Fruit fly (Drosophila melanogaster) whole organism, embryonic: Measurements from ENCODE around the gene Obp93a.

Experiments
- Abd-B ChIP-seq: fragments of 200-800 bp; sonication (Bioruptor generic); optimal IDR thresholded peaks from 2 replicates; lab custom pipeline; 2018; ENCODE audit warnings: missing biosample characterization, mild to moderate bottlenecking, missing genetic modification characterization, moderate library complexity
- Atf-2 ChIP-seq: fragments of 200-800 bp; sonication (Bioruptor generic); optimal IDR thresholded peaks from 2 replicates; lab custom pipeline; 2016; ENCODE audit warnings: missing biosample characterization, missing genetic modification characterization
- Atf6 ChIP-seq: fragments of 200-800 bp; sonication (Bioruptor generic); IDR thresholded peaks from 2 replicates; pipeline ENCODE4 v1.3.6; 2022; ENCODE audit warnings: missing biosample characterization, missing genetic modification characterization
- BEAF-32 ChIP-seq: fragments of 200-800 bp; sonication (Bioruptor generic); optimal IDR thresholded peaks from 3 replicates; lab custom pipeline; 2017; ENCODE audit warnings: missing biosample characterization, missing genetic modification characterization, mild to moderate bottlenecking, moderate library complexity, missing genetic modification reagents
- C15 ChIP-seq: fragments of 200-800 bp; sonication (Bioruptor generic); IDR thresholded peaks from 3 replicates; pipeline ENCODE4 v1.3.6; 2022; ENCODE audit warnings: missing biosample characterization, missing genetic modification characterization
- CG10979 ChIP-seq: fragments of 200-800 bp; sonication (Bioruptor generic); optimal IDR thresholded peaks from 2 replicates; lab custom pipeline; 2018; ENCODE audit warnings: missing biosample characterization, mild to moderate bottlenecking, missing genetic modification characterization, moderate library complexity
- CG11398 ChIP-seq: fragments of 200-800 bp; sonication (Bioruptor generic); optimal IDR thresholded peaks from 2 replicates; lab custom pipeline; 2016; ENCODE audit warnings: missing biosample characterization, missing genetic modification characterization
- CG14014 ChIP-seq: fragments of 200-800 bp; sonication (Bioruptor generic); IDR thresholded peaks from 2 replicates; pipeline ENCODE4 v1.3.6; 2022; ENCODE audit warnings: missing biosample characterization, missing genetic modification characterization
- CG15479 ChIP-seq: fragments of 200-800 bp; sonication (Bioruptor generic); optimal IDR thresholded peaks from 3 replicates; lab custom pipeline; 2019; ENCODE audit warnings: missing biosample characterization, mild to moderate bottlenecking, missing genetic modification characterization, moderate library complexity
- CG1647 ChIP-seq: fragments of 200-800 bp; sonication (Bioruptor generic); optimal IDR thresholded peaks from 3 replicates; lab custom pipeline; 2016; ENCODE audit warnings: missing biosample characterization, missing genetic modification characterization
- CG2712 ChIP-seq: fragments of 200-800 bp; optimal IDR thresholded peaks from 3 replicates; lab custom pipeline; 2019; ENCODE audit warnings: missing biosample characterization, mild to moderate bottlenecking, missing genetic modification characterization, moderate library complexity
- CG34422 ChIP-seq: fragments of 200-800 bp; sonication (Bioruptor generic); IDR thresholded peaks from 3 replicates; pipeline ENCODE4 v1.3.6; 2022; ENCODE audit warnings: missing biosample characterization, missing genetic modification characterization
- CG5245 ChIP-seq: fragments of 200-800 bp; sonication (Bioruptor generic); optimal IDR thresholded peaks from 3 replicates; lab custom pipeline; 2016; ENCODE audit warnings: missing biosample characterization, missing genetic modification characterization
- CG6175 ChIP-seq: fragments of 200-800 bp; sonication (Bioruptor generic); IDR thresholded peaks from 3 replicates; pipeline ENCODE4 v1.3.6; 2022; ENCODE audit warnings: missing biosample characterization, missing genetic modification characterization
- CG6791 ChIP-seq: fragments of 200-800 bp; sonication (Bioruptor generic); IDR thresholded peaks from 3 replicates; pipeline ENCODE4 v1.3.6; 2022; ENCODE audit warnings: missing biosample characterization, missing genetic modification characterization; ENCODE audit not compliant: partially characterized antibody
- CG6854 ChIP-seq: fragments of 200-800 bp; sonication (Bioruptor generic); optimal IDR thresholded peaks from 3 replicates; lab custom pipeline; 2017; ENCODE audit warnings: missing biosample characterization, mild to moderate bottlenecking, missing genetic modification characterization
- CG7987 ChIP-seq: fragments of 200-800 bp; sonication (Bioruptor generic); optimal IDR thresholded peaks from 2 replicates; lab custom pipeline; 2018; ENCODE audit warnings: missing biosample characterization, mild to moderate bottlenecking, missing genetic modification characterization, moderate library complexity
- Camta ChIP-seq: fragments of 200-800 bp; sonication (Bioruptor generic); optimal IDR thresholded peaks from 2 replicates; lab custom pipeline; 2016; ENCODE audit warnings: missing biosample characterization, missing genetic modification characterization
- Deaf1 ChIP-seq: fragments of 200-800 bp; optimal IDR thresholded peaks from 3 replicates; lab custom pipeline; 2019; ENCODE audit warnings: missing biosample characterization, mild to moderate bottlenecking, missing genetic modification characterization, moderate library complexity
- Dref ChIP-seq: fragments of 200-800 bp; sonication (Bioruptor generic); IDR thresholded peaks from 2 replicates; pipeline ENCODE4 v1.3.6; 2022; ENCODE audit warnings: missing biosample characterization, missing genetic modification characterization
- E2f1 ChIP-seq: fragments of 200-800 bp; sonication (Bioruptor generic); IDR thresholded peaks from 2 replicates; pipeline ENCODE4 v1.3.6; 2022; ENCODE audit warnings: missing biosample characterization, missing genetic modification characterization
- Eip74EF ChIP-seq, 2 experiments: fragments of 200-800 bp in 1 of 2; fragments of >200 bp in 1 of 2; sonication (Bioruptor generic) in 1 of 2; optimal IDR thresholded peaks; 2 replicates each; lab custom pipeline; 2017 to 2019; ENCODE audit warnings: missing biosample characterization in 2 of 2, missing genetic modification characterization in 2 of 2, mild to moderate bottlenecking in 1 of 2, moderate library complexity in 1 of 2
- Ets97D ChIP-seq: fragments of 200-800 bp; sonication (Bioruptor generic); optimal IDR thresholded peaks from 3 replicates; lab custom pipeline; 2016; ENCODE audit warnings: missing biosample characterization, missing genetic modification characterization
- Hr51 ChIP-seq, 2 experiments: fragments of 200-800 bp; sonication (Bioruptor generic); optimal IDR thresholded peaks; 2 replicates in 1 of 2; 3 replicates in 1 of 2; lab custom pipeline; 2016 to 2018; ENCODE audit warnings: missing biosample characterization in 2 of 2, missing genetic modification characterization in 2 of 2, mild to moderate bottlenecking in 1 of 2, moderate library complexity in 1 of 2
- Jarid2 ChIP-seq: fragments of 200-800 bp; sonication (Bioruptor generic); optimal IDR thresholded peaks from 3 replicates; lab custom pipeline; 2017; ENCODE audit warnings: mild to moderate bottlenecking, missing biosample characterization, missing genetic modification reagents, missing genetic modification characterization
- Meics ChIP-seq: fragments of 200-800 bp; sonication (Bioruptor generic); optimal IDR thresholded peaks from 2 replicates; lab custom pipeline; 2017; ENCODE audit warnings: missing biosample characterization, mild to moderate bottlenecking, missing genetic modification characterization
- Mes4 ChIP-seq: fragments of 200-800 bp; sonication (Bioruptor generic); optimal IDR thresholded peaks from 2 replicates; lab custom pipeline; 2016; ENCODE audit warnings: missing biosample characterization, missing genetic modification characterization
- Optix ChIP-seq: fragments of 200-800 bp; sonication (Bioruptor generic); IDR thresholded peaks from 3 replicates; pipeline ENCODE4 v1.3.6; 2022; ENCODE audit warnings: missing biosample characterization, missing genetic modification characterization
- Stat92E ChIP-seq, 3 experiments: fragments of >200 bp in 2 of 3; fragments of 200-800 bp in 1 of 3; sonication (Bioruptor generic) in 1 of 3; optimal IDR thresholded peaks; 2 replicates each; lab custom pipeline; 2017 to 2019; ENCODE audit warnings: missing biosample characterization in 3 of 3, missing genetic modification characterization in 3 of 3, mild to moderate bottlenecking in 1 of 3, moderate library complexity in 1 of 3
- Trl ChIP-seq, 3 experiments: fragments of >200 bp in 2 of 3; fragments of 200-800 bp in 1 of 3; sonication (Bioruptor generic) in 1 of 3; optimal IDR thresholded peaks; 2 replicates in 1 of 3; 3 replicates in 2 of 3; lab custom pipeline; 2016 to 2017; ENCODE audit warnings: missing biosample characterization in 1 of 3, missing genetic modification characterization in 1 of 3
- aop ChIP-seq: fragments of 200-800 bp; sonication (Bioruptor generic); IDR thresholded peaks from 2 replicates; pipeline ENCODE4 v1.3.6; 2022; ENCODE audit warnings: missing biosample characterization, missing genetic modification characterization
- crc ChIP-seq: fragments of 200-800 bp; sonication (Bioruptor generic); optimal IDR thresholded peaks from 2 replicates; lab custom pipeline; 2016; ENCODE audit warnings: missing biosample characterization, missing genetic modification characterization
- dpn ChIP-seq, 2 experiments: fragments of 200-800 bp; sonication (Bioruptor generic); optimal IDR thresholded peaks; 3 replicates each; lab custom pipeline; 2016; ENCODE audit warnings: missing biosample characterization in 2 of 2, missing genetic modification characterization in 2 of 2
- dysf ChIP-seq: fragments of 200-800 bp; sonication (Bioruptor generic); IDR thresholded peaks from 3 replicates; pipeline ENCODE4 v1.3.6; 2022; ENCODE audit warnings: missing biosample characterization, missing genetic modification characterization
- en ChIP-seq: fragments of 200-800 bp; sonication (Bioruptor generic); optimal IDR thresholded peaks from 2 replicates; lab custom pipeline; 2016; ENCODE audit warnings: missing biosample characterization, missing genetic modification characterization
- eve ChIP-seq, 2 experiments: fragments of >200 bp; optimal IDR thresholded peaks; 2 replicates each; lab custom pipeline; 2017; ENCODE audit warnings: missing biosample characterization in 2 of 2, missing genetic modification characterization in 2 of 2
- gcm ChIP-seq: fragments of 200-800 bp; sonication (Bioruptor generic); optimal IDR thresholded peaks from 2 replicates; lab custom pipeline; 2019; ENCODE audit warnings: missing biosample characterization, mild to moderate bottlenecking, missing genetic modification characterization, moderate library complexity
- grn ChIP-seq: fragments of 200-800 bp; sonication (Bioruptor generic); optimal IDR thresholded peaks from 3 replicates; lab custom pipeline; 2017; ENCODE audit warnings: missing biosample characterization, missing genetic modification characterization
- gsb ChIP-seq: fragments of 200-800 bp; sonication (Bioruptor generic); IDR thresholded peaks from 2 replicates; pipeline ENCODE4 v1.3.6; 2022; ENCODE audit warnings: missing biosample characterization, missing genetic modification characterization
- gsb-n ChIP-seq: fragments of 200-800 bp; sonication (Bioruptor generic); optimal IDR thresholded peaks from 3 replicates; lab custom pipeline; 2018; ENCODE audit warnings: missing biosample characterization, mild to moderate bottlenecking, missing genetic modification characterization
- insv ChIP-seq, 2 experiments: fragments of 200-800 bp; sonication (Bioruptor generic); optimal IDR thresholded peaks; 3 replicates each; lab custom pipeline; 2016 to 2018; ENCODE audit warnings: missing biosample characterization in 2 of 2, missing genetic modification characterization in 2 of 2
- ken ChIP-seq: fragments of 200-800 bp; sonication (Bioruptor generic); IDR thresholded peaks from 3 replicates; pipeline ENCODE4 v1.3.6; 2022; ENCODE audit warnings: missing biosample characterization, missing genetic modification characterization
- mam ChIP-seq: fragments of 200-800 bp; sonication (Bioruptor generic); optimal IDR thresholded peaks from 3 replicates; lab custom pipeline; 2016; ENCODE audit warnings: missing biosample characterization, missing genetic modification characterization
- nerfin-2 ChIP-seq: fragments of 200-800 bp; sonication (Bioruptor generic); IDR thresholded peaks from 2 replicates; pipeline ENCODE4 v1.3.6; 2022; ENCODE audit warnings: missing biosample characterization, missing genetic modification characterization; ENCODE audit not compliant: partially characterized antibody
- p53 ChIP-seq: fragments of 200-800 bp; sonication (Bioruptor generic); optimal IDR thresholded peaks from 2 replicates; lab custom pipeline; 2016; ENCODE audit warnings: missing biosample characterization, missing genetic modification characterization
- phol ChIP-seq: fragments of 200-800 bp; sonication (Bioruptor generic); optimal IDR thresholded peaks from 3 replicates; lab custom pipeline; 2018; ENCODE audit warnings: missing biosample characterization, mild to moderate bottlenecking, missing genetic modification characterization, moderate library complexity
- schlank ChIP-seq: fragments of 200-800 bp; sonication (Bioruptor generic); optimal IDR thresholded peaks from 2 replicates; lab custom pipeline; 2018; ENCODE audit warnings: missing biosample characterization, mild to moderate bottlenecking, missing genetic modification characterization
- zen ChIP-seq: fragments of 200-800 bp; sonication (Bioruptor generic); optimal IDR thresholded peaks from 3 replicates; lab custom pipeline; 2018; ENCODE audit warnings: missing biosample characterization, mild to moderate bottlenecking, missing genetic modification characterization, moderate library complexity

The Obp93a gene

DNA sequence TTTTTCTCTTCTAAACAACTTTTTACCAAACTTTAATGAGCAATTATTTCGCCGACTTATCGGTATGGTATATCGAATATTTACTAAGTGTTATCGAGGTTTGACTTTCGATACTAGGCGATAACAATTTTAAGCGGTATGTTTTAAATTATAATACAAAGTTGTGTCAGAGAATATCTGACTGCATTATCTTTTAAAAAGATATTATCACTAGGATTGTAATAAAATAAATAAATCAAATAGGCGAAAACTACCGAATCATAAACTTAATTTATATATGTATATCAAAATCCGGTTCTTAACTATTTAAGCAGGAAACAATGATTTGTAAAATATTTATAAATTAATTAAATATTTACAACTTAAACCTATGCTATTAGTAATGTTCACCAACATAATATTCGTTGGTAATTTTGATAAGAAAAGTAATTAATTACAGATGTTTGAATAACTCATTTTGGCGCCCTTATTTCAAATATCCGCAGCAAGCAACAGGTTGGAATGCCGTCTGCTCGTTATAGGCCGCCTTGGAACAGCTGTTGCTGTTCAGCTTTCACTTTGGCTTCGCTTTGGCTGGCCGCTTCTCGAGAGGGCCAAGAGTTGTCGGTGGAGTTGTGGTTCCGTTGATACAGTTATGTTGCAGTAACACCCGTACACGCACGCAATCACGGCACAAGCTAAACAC, 21.5 kb downstream of the Obp93a start, which contains the start of the genes Sec15 and rtet (continued):
- TF ChIP-seq CG11398 (GFP tag; lab: Kevin White, UChicago) (no peak), CG6854 (no peak), CG2712 (peak; percentile 72), nerfin-2 (GFP tag; lab: Robert Waterston, UW) (peak; percentile 66), phol (tag; lab: Kevin White, UChicago) (peak; percentile 91), CG7987 (GFP tag; lab: Kevin White, UChicago) (no peak), mam (GFP tag; lab: Kevin White, UChicago) (no peak), Deaf1 (tag; lab: Kevin White, UChicago) (no peak), CG5245 (GFP tag; lab: Kevin White, UChicago) (peak; percentile 16), CG14014 (peak; percentile 42; the same call in 1 of the 2 replicates), Meics (peak; percentile 62), CG6791 (GFP tag; lab: Robert Waterston, UW) (peak; percentile 48; the same call in 1 of the 3 replicates), crc (GFP tag; lab: Kevin White, UChicago) (no peak), Atf-2 (GFP tag; lab: Kevin White, UChicago) (no peak), Stat92E (GFP tag; optimal IDR thresholded peaks at IDR 0.05; lab: Kevin White, UChicago) (no peak), ken (peak; percentile 75), gsb (GFP tag; lab: Robert Waterston, UW) (peak; percentile 45; the same call in 1 of the 2 replicates), CG1647 (GFP tag; lab: Kevin White, UChicago) (no peak), gcm (no peak), gsb-n (tag; lab: Kevin White, UChicago) (no peak), Ets97D (GFP tag; lab: Kevin White, UChicago) (peak; percentile 17), insv (GFP tag; optimal IDR thresholded peaks at IDR 0.05; lab: Kevin White, UChicago) (peak in 1 of 2 experiments; percentile 15), dysf (peak; percentile 66), C15 (GFP tag; lab: Robert Waterston, UW) (no peak), Jarid2 (no peak), CG15479 (GFP tag; lab: Kevin White, UChicago) (no peak), CG10979 (tag; lab: Kevin White, UChicago) (peak; percentile 81), Eip74EF (GFP tag; optimal IDR thresholded peaks at IDR 0.05; lab: Kevin White, UChicago) (no peak), Hr51 (GFP tag; optimal IDR thresholded peaks at IDR 0.05; lab: Kevin White, UChicago) (peak; percentile 50 to 74), Dref (GFP tag; lab: Robert Waterston, UW) (peak; percentile 71), aop (GFP tag; lab: Robert Waterston, UW) (no peak), CG34422 (GFP tag; lab: Robert Waterston, UW) (peak; percentile 30; the same call in 2 of the 3 replicates), eve (GFP tag; optimal IDR thresholded peaks at IDR 0.05; lab: Kevin White, UChicago) (no peak), Mes4 (GFP tag; lab: Kevin White, UChicago) (peak; percentile 3), CG6175 (GFP tag; lab: Robert Waterston, UW) (no peak), Optix (GFP tag; lab: Robert Waterston, UW) (peak; percentile 54; the same call in 2 of the 3 replicates), grn (GFP tag; lab: Kevin White, UChicago) (no peak), Abd-B (GFP tag; lab: Kevin White, UChicago) (peak; percentile 35), zen (tag; lab: Kevin White, UChicago) (peak; percentile 85), en (GFP tag; lab: Kevin White, UChicago) (no peak), E2f1 (peak; percentile 46; the same call in 1 of the 2 replicates), BEAF-32 (GFP tag; lab: Kevin White, UChicago) (peak; percentile 69), Atf6 (GFP tag; lab: Robert Waterston, UW) (peak; percentile 45; the same call in 1 of the 2 replicates), Camta (GFP tag; lab: Kevin White, UChicago) (no peak), dpn (GFP tag; optimal IDR thresholded peaks at IDR 0.05; lab: Kevin White, UChicago) (peak in 1 of 2 experiments; percentile 72), schlank (tag; lab: Kevin White, UChicago) (no peak), Trl (optimal IDR thresholded peaks at IDR 0.05; lab: Kevin White, UChicago) (no peak), Trl (GFP tag; optimal IDR thresholded peaks at IDR 0.05; lab: Kevin White, UChicago) (no peak), p53 (no peak)
